Worm (Caenorhabditis elegans): Measurements from ENCODE around the gene M04B2.7.

Gene M04B2.7

DNA sequence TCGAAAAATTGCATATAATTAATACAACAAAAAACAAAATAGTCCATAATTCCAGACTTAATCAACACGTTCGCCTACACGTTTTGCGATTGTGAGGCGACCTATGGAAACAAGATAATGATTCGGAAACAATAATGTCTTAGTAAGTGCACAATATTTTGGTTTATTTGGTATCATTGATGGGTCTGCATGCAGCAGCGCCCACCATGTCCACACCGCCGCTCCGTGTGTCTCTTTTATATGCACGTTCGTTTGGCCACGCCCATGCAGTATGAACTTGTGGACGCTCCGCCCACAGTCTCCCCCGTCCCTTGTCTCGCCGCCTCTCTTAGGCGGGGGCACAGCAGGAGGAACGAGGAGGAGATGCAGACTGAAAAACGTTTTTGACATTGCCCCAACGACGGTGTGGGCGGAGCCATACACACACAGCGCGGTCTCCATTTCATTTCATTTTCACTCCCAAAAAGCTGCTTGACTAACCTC is 45.7 kb upstream of the M04B2.7 start, which contains the start of gene mig-38 (continued):
- TF ChIP-seq hlh-11 (tag; optimal IDR thresholded peaks at IDR 0.05) (peak; percentile 81), unc-62 (GFP tag; optimal IDR thresholded peaks at IDR 0.05 in 1 of 2) (no peak), unc-62 (tag; optimal IDR thresholded peaks at IDR 0.05) (no peak), spr-1 (tag; optimal IDR thresholded peaks at IDR 0.05) (peak; percentile 8), nhr-76 (tag; optimal IDR thresholded peaks at IDR 0.05) (no peak), Y105C5A.15 (GFP tag; IDR thresholded peaks at IDR 0.05) (0 out of 2 replicates have a peak, but pooled peaks have one; percentile 63), nhr-28 (tag; optimal IDR thresholded peaks at IDR 0.05) (peak; percentile 34), dmd-6 (GFP tag; IDR thresholded peaks at IDR 0.05) (peak; percentile 39), lir-3 (tag; optimal IDR thresholded peaks at IDR 0.05) (peak; percentile 1), mep-1 (tag; optimal IDR thresholded peaks at IDR 0.05) (peak; percentile 50), hlh-30 (tag; optimal IDR thresholded peaks at IDR 0.05; ENCODE audit: insufficient read depth) (peak; percentile 47), nhr-42 (GFP tag; IDR thresholded peaks at IDR 0.05) (no peak), hmg-1.1 (GFP tag; IDR thresholded peaks at IDR 0.05) (peak; percentile 67), ceh-20 (GFP tag; IDR thresholded peaks at IDR 0.05) (peak; percentile 13; the same call in 1 of the 2 replicates), lin-29 (GFP tag; IDR thresholded peaks at IDR 0.05) (no peak), ctbp-1 (GFP tag; IDR thresholded peaks at IDR 0.05) (peak; percentile 12; the same call in 1 of the 2 replicates)

DNA sequence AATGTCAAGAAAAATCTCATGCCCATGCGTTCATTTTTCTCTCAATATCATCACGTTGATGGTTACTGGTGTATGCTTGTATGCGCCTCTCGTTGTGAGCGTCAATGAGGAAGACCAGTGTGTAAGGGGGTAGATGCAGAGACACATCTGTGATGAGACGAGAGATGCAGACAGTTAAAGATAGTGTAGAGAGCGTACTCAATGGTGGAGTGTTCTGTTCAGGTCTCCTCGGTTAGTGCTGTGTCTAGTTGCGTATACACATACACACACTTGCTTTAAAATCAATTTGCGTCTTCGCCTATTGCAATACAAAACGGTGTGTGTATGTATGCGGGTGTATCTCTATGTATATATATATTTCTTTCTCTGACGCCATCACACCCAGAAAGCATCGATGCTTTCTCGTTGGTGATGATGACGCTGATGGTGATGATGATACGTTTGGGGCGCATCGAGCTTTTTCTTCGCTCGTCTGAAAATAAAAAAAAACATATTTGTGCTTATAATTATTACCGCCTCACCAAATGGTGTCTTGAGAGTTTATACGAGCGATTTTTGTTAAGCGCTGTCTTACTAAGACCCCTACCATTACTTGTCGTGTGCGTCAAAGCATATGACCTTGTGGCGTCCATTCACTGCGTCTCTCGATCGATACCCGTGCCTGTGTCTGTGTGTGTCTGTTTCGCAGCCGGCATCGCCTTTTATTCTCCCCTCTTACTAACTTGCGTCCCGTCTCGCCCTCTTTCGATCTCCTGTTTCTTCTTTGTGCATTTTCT is 45.0 kb upstream of the M04B2.7 start, which contains the start of gene F40F11.3:
TSS of gene F40F11.3 (minus strand) at position 589 of the 776 bp plus-strand sequence.
- no peak for TF ChIP-seq nhr-237 (tag; optimal IDR thresholded peaks at IDR 0.05)
- TF ChIP-seq nhr-77 (tag; optimal IDR thresholded peaks at IDR 0.05), result peak; percentile 17
- TF ChIP-seq D1046.2 (GFP tag; IDR thresholded peaks at IDR 0.05), result no peak; the same call in 1 of the 2 replicates
- TF ChIP-seq Y5F2A.4 (GFP tag; optimal IDR thresholded peaks at IDR 0.05), result no peak
- TF ChIP-seq nhr-48 (tag; optimal IDR thresholded peaks at IDR 0.05), result peak; percentile 65
- peak; percentile 95 for TF ChIP-seq hlh-11 (tag; optimal IDR thresholded peaks at IDR 0.05)
- TF ChIP-seq dmd-6 (GFP tag; IDR thresholded peaks at IDR 0.05), result peak; percentile 76
- TF ChIP-seq aha-1 (tag), result peak; percentile 96
- 0 out of 2 replicates have a peak, but pooled peaks have one; percentile 8 for TF ChIP-seq ceh-44 (GFP tag; IDR thresholded peaks at IDR 0.05)
- peak; percentile 73 for TF ChIP-seq nhr-11 (tag; optimal IDR thresholded peaks at IDR 0.05)
- TF ChIP-seq Y75B8A.6 (GFP tag; IDR thresholded peaks at IDR 0.05), result no peak
- no peak for TF ChIP-seq skn-1 (tag; optimal IDR thresholded peaks at IDR 0.05)
- TF ChIP-seq Y48G9A.11 (GFP tag; IDR thresholded peaks at IDR 0.05), result no peak
- peak; percentile 62 for TF ChIP-seq ztf-7 (tag; optimal IDR thresholded peaks at IDR 0.05)
- no peak for TF ChIP-seq aly-2 (tag; optimal IDR thresholded peaks at IDR 0.05)
- no peak for TF ChIP-seq vab-7 (GFP tag; IDR thresholded peaks at IDR 0.05)
- no peak for TF ChIP-seq R02D3.7 (tag; optimal IDR thresholded peaks at IDR 0.05)
- peak; percentile 58 for TF ChIP-seq F10B5.3 (tag; optimal IDR thresholded peaks at IDR 0.05)
- TF ChIP-seq T26A8.4 (GFP tag; IDR thresholded peaks at IDR 0.05), result peak; percentile 74
- no peak for TF ChIP-seq cey-2 (tag; optimal IDR thresholded peaks at IDR 0.05; ENCODE audit: borderline replicate concordance, insufficient read depth)
- TF ChIP-seq madf-9 (GFP tag; conservative IDR thresholded peaks at IDR 0.05), result no peak; the same call in 1 of the 2 replicates
- TF ChIP-seq mep-1 (tag; optimal IDR thresholded peaks at IDR 0.05), result peak; percentile 81
- TF ChIP-seq nhr-6 (tag; optimal IDR thresholded peaks at IDR 0.05), result peak; percentile 69
- no peak for TF ChIP-seq unc-39 (tag; optimal IDR thresholded peaks at IDR 0.05)
- TF ChIP-seq pha-4 (GFP tag; IDR thresholded peaks at IDR 0.05), result peak; percentile 30; the same call in 1 of the 2 replicates
- peak; percentile 62 for TF ChIP-seq pha-4 (tag; optimal IDR thresholded peaks at IDR 0.05)
- peak; percentile 57 for TF ChIP-seq dpl-1 (GFP tag; optimal IDR thresholded peaks at IDR 0.05)
- peak; percentile 81 for TF ChIP-seq fkh-10 (GFP tag; optimal IDR thresholded peaks at IDR 0.05)
- TF ChIP-seq nhr-76 (tag; optimal IDR thresholded peaks at IDR 0.05), result no peak
- no peak for TF ChIP-seq ceh-62 (tag; optimal IDR thresholded peaks at IDR 0.05)
- TF ChIP-seq jun-1 (tag; optimal IDR thresholded peaks at IDR 0.05), result peak; percentile 28
- peak; percentile 87 for TF ChIP-seq mxl-3 (GFP tag; optimal IDR thresholded peaks at IDR 0.05)
- peak; percentile 85 for TF ChIP-seq dve-1 (tag; optimal IDR thresholded peaks at IDR 0.05; ENCODE audit: insufficient read depth)
- TF ChIP-seq snpc-1.2 (GFP tag; IDR thresholded peaks at IDR 0.05), result peak; percentile 24
- TF ChIP-seq arid-1 (GFP tag; conservative IDR thresholded peaks at IDR 0.05), result peak; percentile 73
- peak; percentile 95 for TF ChIP-seq hmg-1.1 (GFP tag; IDR thresholded peaks at IDR 0.05)
- TF ChIP-seq spr-1 (tag; optimal IDR thresholded peaks at IDR 0.05), result peak; percentile 55
- peak; percentile 38 for TF ChIP-seq nhr-25 (tag; optimal IDR thresholded peaks at IDR 0.05; ENCODE audit: borderline replicate concordance, insufficient read depth)
